Fruit fly (Drosophila melanogaster) whole organism, embryonic: ENCODE data around the gene CG17377.

Experiments
- Abd-B ChIP-seq: fragments of 200-800 bp; sonication (Bioruptor generic); optimal IDR thresholded peaks from 2 replicates; lab custom pipeline; 2018; ENCODE audit warnings: missing biosample characterization, mild to moderate bottlenecking, missing genetic modification characterization, moderate library complexity
- Aef1 ChIP-seq: fragments of 200-800 bp; sonication (Bioruptor generic); IDR thresholded peaks from 3 replicates; pipeline ENCODE4 v1.3.6; 2022; ENCODE audit warnings: missing biosample characterization, missing genetic modification characterization
- Bdp1 ChIP-seq: fragments of 200-800 bp; sonication (Bioruptor generic); optimal IDR thresholded peaks from 3 replicates; lab custom pipeline; 2016; ENCODE audit warnings: missing biosample characterization, missing genetic modification characterization
- CG11085 ChIP-seq: fragments of 200-800 bp; sonication (Bioruptor generic); IDR thresholded peaks from 2 replicates; pipeline ENCODE4 v1.3.6; 2022; ENCODE audit warnings: missing biosample characterization, missing genetic modification characterization
- CG12104 ChIP-seq: fragments of 200-800 bp; sonication (Bioruptor generic); optimal IDR thresholded peaks from 3 replicates; lab custom pipeline; 2016; ENCODE audit warnings: missing biosample characterization, missing genetic modification characterization
- CG12391 ChIP-seq: fragments of 200-800 bp; sonication (Bioruptor generic); optimal IDR thresholded peaks from 3 replicates; lab custom pipeline; 2018; ENCODE audit warnings: missing biosample characterization, mild to moderate bottlenecking, missing genetic modification characterization, moderate library complexity
- CG13424 ChIP-seq: fragments of 200-800 bp; sonication (Bioruptor generic); optimal IDR thresholded peaks from 2 replicates; lab custom pipeline; 2019; ENCODE audit warnings: missing biosample characterization, mild to moderate bottlenecking, missing genetic modification characterization, moderate library complexity
- CG14667 ChIP-seq: fragments of 200-800 bp; sonication (Bioruptor generic); IDR thresholded peaks from 2 replicates; pipeline ENCODE4 v1.3.6; 2022; ENCODE audit warnings: missing biosample characterization, missing genetic modification characterization
- CG15479 ChIP-seq: fragments of 200-800 bp; sonication (Bioruptor generic); optimal IDR thresholded peaks from 3 replicates; lab custom pipeline; 2019; ENCODE audit warnings: missing biosample characterization, mild to moderate bottlenecking, missing genetic modification characterization, moderate library complexity
- CG30431 ChIP-seq: fragments of 200-800 bp; sonication (Bioruptor generic); optimal IDR thresholded peaks from 2 replicates; lab custom pipeline; 2017; ENCODE audit warnings: missing biosample characterization, missing genetic modification characterization
- CG33213 ChIP-seq: fragments of 200-800 bp; sonication (Bioruptor generic); optimal IDR thresholded peaks from 3 replicates; lab custom pipeline; 2016; ENCODE audit warnings: missing biosample characterization, missing genetic modification characterization
- CG42726 ChIP-seq: fragments of 200-800 bp; sonication (Bioruptor generic); IDR thresholded peaks from 2 replicates; pipeline ENCODE4 v1.3.6; 2022; ENCODE audit warnings: missing biosample characterization, missing genetic modification characterization; ENCODE audit not compliant: partially characterized antibody
- CG5180 ChIP-seq: fragments of 200-800 bp; sonication (Bioruptor generic); optimal IDR thresholded peaks from 3 replicates; lab custom pipeline; 2017; ENCODE audit warnings: missing biosample characterization, missing genetic modification characterization, mild to moderate bottlenecking, moderate library complexity, missing genetic modification reagents
- CG5953 ChIP-seq: fragments of 200-800 bp; sonication (Bioruptor generic); IDR thresholded peaks from 2 replicates; pipeline ENCODE4 v1.3.6; 2022; ENCODE audit warnings: missing biosample characterization, missing genetic modification characterization
- CG6654 ChIP-seq: fragments of 200-800 bp; sonication (Bioruptor generic); optimal IDR thresholded peaks from 2 replicates; lab custom pipeline; 2017; ENCODE audit warnings: missing biosample characterization, mild to moderate bottlenecking, missing genetic modification characterization
- CG7963 ChIP-seq: fragments of 200-800 bp; sonication (Bioruptor generic); IDR thresholded peaks from 3 replicates; pipeline ENCODE4 v1.3.6; 2022; ENCODE audit warnings: missing biosample characterization, missing genetic modification characterization; ENCODE audit not compliant: partially characterized antibody
- CG8924 ChIP-seq: fragments of 200-800 bp; optimal IDR thresholded peaks from 3 replicates; lab custom pipeline; 2019; ENCODE audit warnings: missing biosample characterization, mild to moderate bottlenecking, missing genetic modification characterization, moderate library complexity
- CG9817 ChIP-seq: fragments of 200-800 bp; sonication (Bioruptor generic); optimal IDR thresholded peaks from 2 replicates; lab custom pipeline; 2018; ENCODE audit warnings: missing biosample characterization, mild to moderate bottlenecking, missing genetic modification characterization, moderate library complexity
- CG9876 ChIP-seq: fragments of 200-800 bp; sonication (Bioruptor generic); optimal IDR thresholded peaks from 2 replicates; lab custom pipeline; 2016; ENCODE audit warnings: missing biosample characterization, missing genetic modification characterization
- CG9932 ChIP-seq: fragments of 200-800 bp; sonication (Bioruptor generic); IDR thresholded peaks from 2 replicates; pipeline ENCODE4 v1.3.6; 2022; ENCODE audit warnings: missing biosample characterization, missing genetic modification characterization
- Dbx ChIP-seq: fragments of 200-800 bp; sonication (Bioruptor generic); IDR thresholded peaks from 3 replicates; pipeline ENCODE4 v1.3.6; 2022; ENCODE audit warnings: missing biosample characterization, missing genetic modification characterization
- Fer1 ChIP-seq: fragments of 200-800 bp; sonication (Bioruptor generic); optimal IDR thresholded peaks from 2 replicates; lab custom pipeline; 2017; ENCODE audit warnings: missing biosample characterization, mild to moderate bottlenecking, missing genetic modification characterization
- GATAe ChIP-seq: fragments of 200-800 bp; sonication (Bioruptor generic); conservative IDR thresholded peaks from 2 replicates; pipeline ENCODE4 v1.3.6; 2022; ENCODE audit warnings: missing biosample characterization, missing genetic modification characterization
- H2.0 ChIP-seq: fragments of 200-800 bp; sonication (Bioruptor generic); IDR thresholded peaks from 2 replicates; pipeline ENCODE4 v1.3.6; 2022; ENCODE audit warnings: missing biosample characterization, missing genetic modification characterization
- Hmr ChIP-seq: fragments of 200-800 bp; sonication (Bioruptor generic); optimal IDR thresholded peaks from 3 replicates; lab custom pipeline; 2017; ENCODE audit warnings: mild to moderate bottlenecking, missing biosample characterization, missing genetic modification reagents, missing genetic modification characterization
- Mes4 ChIP-seq: fragments of 200-800 bp; sonication (Bioruptor generic); optimal IDR thresholded peaks from 2 replicates; lab custom pipeline; 2016; ENCODE audit warnings: missing biosample characterization, missing genetic modification characterization
- Nf-YB ChIP-seq: fragments of 200-800 bp; sonication (Bioruptor generic); optimal IDR thresholded peaks from 3 replicates; lab custom pipeline; 2019; ENCODE audit warnings: missing biosample characterization, mild to moderate bottlenecking, missing genetic modification characterization, moderate library complexity
- NfI ChIP-seq: fragments of 200-800 bp; sonication (Bioruptor generic); optimal IDR thresholded peaks from 3 replicates; lab custom pipeline; 2018; ENCODE audit warnings: missing biosample characterization, mild to moderate bottlenecking, missing genetic modification characterization, moderate library complexity
- Ptx1 ChIP-seq: fragments of 200-800 bp; sonication (Bioruptor generic); IDR thresholded peaks from 2 replicates; pipeline ENCODE4 v1.3.6; 2022; ENCODE audit warnings: missing biosample characterization, missing genetic modification characterization
- Side ChIP-seq: fragments of 200-800 bp; sonication (Bioruptor generic); optimal IDR thresholded peaks from 2 replicates; lab custom pipeline; 2016; ENCODE audit warnings: missing biosample characterization, missing genetic modification characterization
- Stat92E ChIP-seq, 3 experiments: fragments of >200 bp in 2 of 3; fragments of 200-800 bp in 1 of 3; sonication (Bioruptor generic) in 1 of 3; optimal IDR thresholded peaks; 2 replicates each; lab custom pipeline; 2017 to 2019; ENCODE audit warnings: missing biosample characterization in 3 of 3, missing genetic modification characterization in 3 of 3, mild to moderate bottlenecking in 1 of 3, moderate library complexity in 1 of 3
- bsh ChIP-seq, 2 experiments: fragments of 200-800 bp; sonication (Bioruptor generic); optimal IDR thresholded peaks; 2 replicates each; lab custom pipeline; 2017 to 2018; ENCODE audit warnings: mild to moderate bottlenecking in 2 of 2, missing biosample characterization in 2 of 2, missing genetic modification characterization in 2 of 2, moderate library complexity in 1 of 2
- chinmo ChIP-seq: fragments of 200-800 bp; sonication (Bioruptor generic); IDR thresholded peaks from 4 replicates; pipeline ENCODE4 v1.3.6; 2022; ENCODE audit warnings: missing biosample characterization, missing genetic modification characterization; ENCODE audit not compliant: partially characterized antibody
- chn ChIP-seq: fragments of 200-800 bp; sonication (Bioruptor generic); optimal IDR thresholded peaks from 2 replicates; lab custom pipeline; 2016; ENCODE audit warnings: missing biosample characterization, missing genetic modification characterization
- crc ChIP-seq: fragments of 200-800 bp; sonication (Bioruptor generic); optimal IDR thresholded peaks from 2 replicates; lab custom pipeline; 2016; ENCODE audit warnings: missing biosample characterization, missing genetic modification characterization
- dati ChIP-seq: fragments of 200-800 bp; sonication (Bioruptor generic); IDR thresholded peaks from 2 replicates; pipeline ENCODE4 v1.3.6; 2022; ENCODE audit warnings: missing biosample characterization, missing genetic modification characterization
- dimm ChIP-seq: fragments of 200-800 bp; sonication (Bioruptor generic); IDR thresholded peaks from 2 replicates; pipeline ENCODE4 v1.3.6; 2022; ENCODE audit warnings: missing biosample characterization, missing genetic modification characterization
- ewg ChIP-seq: fragments of 200-800 bp; sonication (Bioruptor generic); optimal IDR thresholded peaks from 3 replicates; lab custom pipeline; 2017; ENCODE audit warnings: mild to moderate bottlenecking, missing biosample characterization, missing genetic modification reagents, missing genetic modification characterization
- gfzf ChIP-seq: fragments of 200-800 bp; sonication (Bioruptor generic); optimal IDR thresholded peaks from 2 replicates; lab custom pipeline; 2016; ENCODE audit warnings: missing biosample characterization, mild to moderate bottlenecking, missing genetic modification characterization, moderate library complexity
- gro ChIP-seq: fragments of 200-800 bp; sonication (Bioruptor generic); optimal IDR thresholded peaks from 2 replicates; lab custom pipeline; 2016; ENCODE audit warnings: missing biosample characterization, missing genetic modification characterization
- jing ChIP-seq: fragments of 200-800 bp; sonication (Bioruptor generic); optimal IDR thresholded peaks from 2 replicates; lab custom pipeline; 2018; ENCODE audit warnings: missing biosample characterization, mild to moderate bottlenecking, missing genetic modification characterization
- lilli ChIP-seq: fragments of 200-800 bp; sonication (Bioruptor generic); optimal IDR thresholded peaks from 3 replicates; lab custom pipeline; 2016; ENCODE audit warnings: missing biosample characterization, missing genetic modification characterization
- nmo ChIP-seq: fragments of 200-800 bp; sonication (Bioruptor generic); optimal IDR thresholded peaks from 2 replicates; lab custom pipeline; 2018; ENCODE audit warnings: missing biosample characterization, mild to moderate bottlenecking, missing genetic modification characterization, moderate library complexity
- sna ChIP-seq: fragments of 200-800 bp; sonication (Bioruptor generic); IDR thresholded peaks from 2 replicates; pipeline ENCODE4 v1.3.6; 2022; ENCODE audit warnings: missing biosample characterization, missing genetic modification characterization; ENCODE audit not compliant: partially characterized antibody
- sr ChIP-seq: fragments of 200-800 bp; sonication (Bioruptor generic); IDR thresholded peaks from 3 replicates; pipeline ENCODE4 v1.3.6; 2022; ENCODE audit warnings: missing biosample characterization, missing genetic modification characterization
- vvl ChIP-seq: fragments of 200-800 bp; sonication (Bioruptor generic); IDR thresholded peaks from 2 replicates; pipeline ENCODE4 v1.3.6; 2022; ENCODE audit warnings: missing biosample characterization, missing genetic modification characterization
- z ChIP-seq: fragments of 200-800 bp; sonication (Bioruptor generic); IDR thresholded peaks from 3 replicates; pipeline ENCODE4 v1.3.6; 2022; ENCODE audit warnings: missing biosample characterization, missing genetic modification characterization

CG17377 gene

DNA sequence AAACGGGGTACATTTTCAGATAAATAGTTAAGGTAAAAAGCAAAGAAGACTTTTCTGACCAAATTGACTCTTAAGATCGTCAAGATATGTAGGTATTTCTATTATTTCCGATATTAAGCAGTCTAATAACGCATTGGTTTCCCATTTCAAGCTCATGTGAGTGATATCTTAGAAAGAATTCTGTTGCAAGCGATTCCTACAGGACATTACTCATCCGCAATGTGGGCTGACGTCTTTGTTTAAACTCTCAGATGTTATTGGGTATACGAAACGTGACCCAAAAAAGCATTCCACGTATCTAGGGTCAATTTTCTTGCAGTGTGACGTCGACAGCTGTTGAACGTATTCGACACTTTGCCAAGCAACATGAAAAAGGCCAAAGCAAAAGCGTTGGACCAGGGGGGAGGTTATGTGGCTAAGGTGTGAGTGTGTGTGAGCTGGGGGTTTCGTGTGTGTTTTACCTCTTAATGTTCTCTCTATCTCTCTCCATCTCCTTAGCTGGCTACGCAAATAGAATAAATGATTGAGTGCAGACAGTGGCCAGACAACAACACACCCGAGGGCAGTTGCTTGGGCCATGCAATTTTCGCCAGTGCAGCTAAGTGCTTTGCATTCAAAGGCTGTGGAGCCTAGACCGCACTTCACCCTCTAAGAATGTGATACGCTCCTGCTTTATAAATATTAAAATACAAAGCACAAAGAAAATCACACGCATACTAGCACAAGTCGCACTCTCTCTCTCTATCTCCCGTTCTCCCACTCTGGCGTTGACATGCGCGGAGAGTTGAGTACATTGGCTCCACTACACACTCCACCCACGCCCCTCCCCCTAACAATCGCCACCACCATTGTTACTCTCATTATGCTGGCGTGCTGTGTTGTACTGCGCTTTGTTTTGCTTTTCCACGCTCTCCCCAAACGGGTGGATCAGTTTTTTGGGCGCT, 15.3 kb downstream of the CG17377 start (continued):
- TF ChIP-seq NfI (GFP tag; lab: Kevin White, UChicago) = peak; percentile 95
- peak; percentile 94 for TF ChIP-seq chinmo (GFP tag; lab: Robert Waterston, UW)
- peak; percentile 96 for TF ChIP-seq Side
- peak; percentile 94 for TF ChIP-seq chn (GFP tag; lab: Kevin White, UChicago)
- TF ChIP-seq crc (GFP tag; lab: Kevin White, UChicago) = peak; percentile 93
- peak; percentile 93 for TF ChIP-seq CG30431
- peak; percentile 35; the same call in 2 of the 3 replicates for TF ChIP-seq sr (GFP tag; lab: Robert Waterston, UW)
- TF ChIP-seq CG9817 (tag; lab: Kevin White, UChicago) = peak; percentile 90
- TF ChIP-seq sna (GFP tag; lab: Robert Waterston, UW) = peak; percentile 17; the same call in 1 of the 2 replicates
- peak; percentile 93 for TF ChIP-seq jing (GFP tag; lab: Kevin White, UChicago)
- TF ChIP-seq Dbx (GFP tag; lab: Robert Waterston, UW) = peak; percentile 78
- TF ChIP-seq GATAe (GFP tag; lab: Robert Waterston, UW) = peak; percentile 81
- peak in 2 of 3 experiments; percentile 88 to 91 for TF ChIP-seq Stat92E (GFP tag; optimal IDR thresholded peaks at IDR 0.05; lab: Kevin White, UChicago)
- peak; percentile 65; the same call in 1 of the 2 replicates for TF ChIP-seq dimm
- peak; percentile 97 for TF ChIP-seq CG13424
- TF ChIP-seq Nf-YB (GFP tag; lab: Kevin White, UChicago) = peak; percentile 84
- peak; percentile 70 for TF ChIP-seq CG5953 (GFP tag; lab: Robert Waterston, UW)
- TF ChIP-seq z = peak; percentile 94
- TF ChIP-seq gfzf (GFP tag; lab: Kevin White, UChicago) = peak; percentile 25
- peak; percentile 93 for TF ChIP-seq vvl (GFP tag; lab: Robert Waterston, UW)
- TF ChIP-seq Bdp1 (GFP tag; lab: Kevin White, UChicago) = peak; percentile 82
- peak; percentile 88 for TF ChIP-seq CG5180
- TF ChIP-seq CG6654 (GFP tag; lab: Kevin White, UChicago) = peak; percentile 87
- TF ChIP-seq CG9932 = peak; percentile 84
- peak; percentile 92 for TF ChIP-seq CG9876
- peak; percentile 94 for TF ChIP-seq CG33213
- TF ChIP-seq Ptx1 = peak; percentile 94
- TF ChIP-seq nmo (GFP tag; lab: Kevin White, UChicago) = peak; percentile 98
- TF ChIP-seq CG12391 (tag; lab: Kevin White, UChicago) = peak; percentile 95
- TF ChIP-seq CG12104 (GFP tag; lab: Kevin White, UChicago) = peak; percentile 98
- peak; percentile 96 for TF ChIP-seq Mes4 (GFP tag; lab: Kevin White, UChicago)
- TF ChIP-seq gro (GFP tag; lab: Kevin White, UChicago) = peak; percentile 96
- peak; percentile 95 for TF ChIP-seq lilli (GFP tag; lab: Kevin White, UChicago)
- TF ChIP-seq CG8924 (tag; lab: Kevin White, UChicago) = peak; percentile 97
- peak; percentile 85 for TF ChIP-seq Aef1 (GFP tag; lab: Robert Waterston, UW)
- peak; percentile 96 for TF ChIP-seq Abd-B (GFP tag; lab: Kevin White, UChicago)
- TF ChIP-seq ewg (GFP tag; lab: Kevin White, UChicago) = peak; percentile 84
- peak; percentile 66 for TF ChIP-seq CG11085 (GFP tag; lab: Robert Waterston, UW)
- peak; percentile 91 to 92 for TF ChIP-seq bsh (GFP tag; optimal IDR thresholded peaks at IDR 0.05; lab: Kevin White, UChicago)
- TF ChIP-seq Hmr = peak; percentile 96
- no peak for TF ChIP-seq CG15479 (GFP tag; lab: Kevin White, UChicago)
- TF ChIP-seq CG42726 (GFP tag; lab: Robert Waterston, UW) = peak; percentile 6; the same call in 1 of the 2 replicates
- 0 out of 3 replicates have a peak, but pooled peaks have one; percentile 42 for TF ChIP-seq CG7963 (GFP tag; lab: Robert Waterston, UW)
- TF ChIP-seq Fer1 (GFP tag; lab: Kevin White, UChicago) = peak; percentile 93
- TF ChIP-seq CG14667 (GFP tag; lab: Robert Waterston, UW) = peak; percentile 81
- TF ChIP-seq H2.0 = peak; percentile 78
- TF ChIP-seq dati = peak; percentile 64
